Fruit fly (Drosophila melanogaster) whole organism, prepupa: ENCODE data around the gene Lerp.

Experiments used
- CG32006 ChIP-seq: fragments of 200-800 bp; sonication (Bioruptor generic); optimal IDR thresholded peaks from 3 replicates; lab custom pipeline; 2017; ENCODE audit warnings: missing biosample characterization, mild to moderate bottlenecking, missing genetic modification characterization
- CG34406 ChIP-seq: fragments of 200-800 bp; sonication (Bioruptor generic); optimal IDR thresholded peaks from 3 replicates; lab custom pipeline; 2016; ENCODE audit warnings: missing biosample characterization, missing genetic modification characterization
- CG6792 ChIP-seq: fragments of 200-800 bp; sonication (Bioruptor generic); optimal IDR thresholded peaks from 3 replicates; lab custom pipeline; 2016; ENCODE audit warnings: missing biosample characterization, missing genetic modification characterization
- CG6854 ChIP-seq: fragments of 200-800 bp; sonication (Bioruptor generic); optimal IDR thresholded peaks from 2 replicates; lab custom pipeline; 2017; ENCODE audit warnings: missing biosample characterization, mild to moderate bottlenecking, missing genetic modification characterization
- CG7368 ChIP-seq: fragments of 200-800 bp; sonication (Bioruptor generic); optimal IDR thresholded peaks from 3 replicates; lab custom pipeline; 2016; ENCODE audit warnings: missing biosample characterization, missing genetic modification characterization
- CG8632 ChIP-seq: fragments of 200-800 bp; sonication (Bioruptor generic); optimal IDR thresholded peaks from 3 replicates; lab custom pipeline; 2016; ENCODE audit warnings: missing biosample characterization, missing genetic modification characterization
- CG9139 ChIP-seq: fragments of 200-800 bp; sonication (Bioruptor generic); optimal IDR thresholded peaks from 3 replicates; lab custom pipeline; 2017; ENCODE audit warnings: missing biosample characterization, mild to moderate bottlenecking, missing genetic modification characterization
- Lpt ChIP-seq: fragments of 200-800 bp; sonication (Bioruptor generic); optimal IDR thresholded peaks from 3 replicates; lab custom pipeline; 2016; ENCODE audit warnings: missing biosample characterization, missing genetic modification characterization
- OdsH ChIP-seq: fragments of 200-800 bp; sonication (Bioruptor generic); optimal IDR thresholded peaks from 3 replicates; lab custom pipeline; 2016; ENCODE audit warnings: missing biosample characterization, missing genetic modification characterization
- Sox15 ChIP-seq: fragments of 200-800 bp; sonication (Bioruptor generic); optimal IDR thresholded peaks from 3 replicates; lab custom pipeline; 2016; ENCODE audit warnings: missing biosample characterization, missing genetic modification characterization
- cyc ChIP-seq: fragments of 200-800 bp; sonication (Bioruptor generic); optimal IDR thresholded peaks from 3 replicates; lab custom pipeline; 2016; ENCODE audit warnings: missing biosample characterization, missing genetic modification characterization

DNA sequence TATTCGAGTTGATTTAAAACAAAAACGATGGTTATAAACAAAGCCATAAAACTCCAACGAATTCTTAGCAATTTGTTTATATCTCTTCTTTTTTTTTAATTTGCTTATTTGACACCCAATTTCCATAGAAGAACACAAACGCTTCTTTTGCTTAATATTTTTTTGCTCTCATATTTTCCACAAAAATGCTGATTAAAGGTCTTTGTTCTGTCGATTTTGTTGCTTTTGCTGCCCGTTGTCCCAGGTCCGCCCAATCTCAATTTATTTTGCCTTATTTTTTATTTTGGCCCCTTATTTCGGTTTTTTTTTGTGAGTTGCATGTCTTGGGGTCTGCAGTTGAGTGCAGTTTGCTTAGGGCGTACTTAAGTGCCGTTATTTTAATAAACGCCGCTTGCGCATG is 43.1 kb upstream of the Lerp start:
- TF ChIP-seq CG6854 (GFP tag; lab: Kevin White, UChicago) = peak; percentile 60
- TF ChIP-seq CG6792 (GFP tag; lab: Kevin White, UChicago) = no peak
- TF ChIP-seq Lpt (GFP tag; lab: Kevin White, UChicago) = no peak
- no peak for TF ChIP-seq CG34406
- no peak for TF ChIP-seq CG9139
- no peak for TF ChIP-seq CG7368
- no peak for TF ChIP-seq cyc (GFP tag; lab: Kevin White, UChicago)
- TF ChIP-seq Sox15 (GFP tag; lab: Kevin White, UChicago) = no peak
- TF ChIP-seq CG8632 = no peak
- TF ChIP-seq OdsH (GFP tag; lab: Kevin White, UChicago) = no peak
- no peak for TF ChIP-seq CG32006
